Worm (Caenorhabditis elegans): ENCODE measurements around the gene glt-3.

The glt-3 gene

ce11 chrIV:10126544-10126943 lies 3.5 kb upstream of the glt-3 start, which contains the start of gene ctf-18:
Gene ctf-18 (minus strand): TSS chrIV:10126644.
- no peak for TF ChIP-seq fos-1 (tag; optimal IDR thresholded peaks at IDR 0.05)
- no peak for TF ChIP-seq F37D6.2 (tag; optimal IDR thresholded peaks at IDR 0.05)
- no peak for TF ChIP-seq lin-39 (tag; optimal IDR thresholded peaks at IDR 0.05)
- peak; percentile 43 for TF ChIP-seq aha-1 (tag)
- TF ChIP-seq fkh-10 (GFP tag; optimal IDR thresholded peaks at IDR 0.05), result no peak
- no peak for TF ChIP-seq mes-2 (tag; optimal IDR thresholded peaks at IDR 0.05; ENCODE audit: poor library complexity, severe bottlenecking)
- TF ChIP-seq pqm-1 (tag; optimal IDR thresholded peaks at IDR 0.05), result no peak
- peak; percentile 60 for TF ChIP-seq ama-1 (optimal IDR thresholded peaks at IDR 0.05)
- no peak for TF ChIP-seq mxl-2 (GFP tag; conservative IDR thresholded peaks at IDR 0.05)

ce11 chrIV:10128446-10128845 lies 1.6 kb upstream of the glt-3 start:
- TF ChIP-seq ZK337.2 (GFP tag; IDR thresholded peaks at IDR 0.05) (no peak), aha-1 (tag) (peak; percentile 60)

ce11 chrIV:10128906-10129386 lies 1.1 kb upstream of the glt-3 start, which contains the start of the genes gtbp-1 and K08F4.3:
Gene gtbp-1 (minus strand): TSS chrIV:10128956.
Gene K08F4.3 (plus strand): TSS chrIV:10129257.
- TF ChIP-seq nhr-77 (tag; optimal IDR thresholded peaks at IDR 0.05), result peak; percentile 66
- no peak for TF ChIP-seq ceh-62 (tag; optimal IDR thresholded peaks at IDR 0.05)
- TF ChIP-seq R02D3.7 (tag; optimal IDR thresholded peaks at IDR 0.05), result no peak
- TF ChIP-seq unc-130 (GFP tag; optimal IDR thresholded peaks at IDR 0.05), result peak; percentile 32
- peak; percentile 57 for TF ChIP-seq rbr-2 (tag; optimal IDR thresholded peaks at IDR 0.05)
- no peak for TF ChIP-seq ceh-44 (GFP tag; IDR thresholded peaks at IDR 0.05)
- TF ChIP-seq lin-13 (GFP tag; optimal IDR thresholded peaks at IDR 0.05), result peak; percentile 55
- peak; percentile 69 for TF ChIP-seq nhr-6 (tag; optimal IDR thresholded peaks at IDR 0.05)
- no peak for TF ChIP-seq sdz-12 (GFP tag; optimal IDR thresholded peaks at IDR 0.05)
- no peak for TF ChIP-seq zag-1 (tag; optimal IDR thresholded peaks at IDR 0.05)
- no peak for TF ChIP-seq dmd-6 (GFP tag; IDR thresholded peaks at IDR 0.05)
- no peak for TF ChIP-seq lim-7 (GFP tag; IDR thresholded peaks at IDR 0.05)
- no peak for TF ChIP-seq F10B5.3 (tag; optimal IDR thresholded peaks at IDR 0.05)
- 0 out of 2 replicates have a peak, but pooled peaks have one; percentile 22 for TF ChIP-seq ceh-20 (GFP tag; IDR thresholded peaks at IDR 0.05)
- TF ChIP-seq ztf-11 (tag; optimal IDR thresholded peaks at IDR 0.05), result no peak
- TF ChIP-seq D1046.2 (GFP tag; IDR thresholded peaks at IDR 0.05), result no peak
- TF ChIP-seq fos-1 (tag; optimal IDR thresholded peaks at IDR 0.05), result no peak
- no peak for TF ChIP-seq zfp-3 (GFP tag; conservative IDR thresholded peaks at IDR 0.05)
- TF ChIP-seq nhr-10 (tag; optimal IDR thresholded peaks at IDR 0.05), result no peak
- TF ChIP-seq ZK337.2 (GFP tag; IDR thresholded peaks at IDR 0.05), result no peak
- peak; percentile 90 for TF ChIP-seq dpl-1 (GFP tag; optimal IDR thresholded peaks at IDR 0.05)
- peak; percentile 72 for TF ChIP-seq zfp-2 (tag; optimal IDR thresholded peaks at IDR 0.05)
- TF ChIP-seq dmd-9 (GFP tag; IDR thresholded peaks at IDR 0.05), result no peak
- TF ChIP-seq tag-97 (GFP tag; IDR thresholded peaks at IDR 0.05), result no peak
- TF ChIP-seq ama-1 (optimal IDR thresholded peaks at IDR 0.05), result peak; percentile 16
- peak in 1 of 2 experiments; percentile 8 for TF ChIP-seq mdl-1 (tag; optimal IDR thresholded peaks at IDR 0.05)
- no peak for TF ChIP-seq pha-4 (GFP tag; IDR thresholded peaks at IDR 0.05)
- peak; percentile 59 for TF ChIP-seq pha-4 (tag; optimal IDR thresholded peaks at IDR 0.05)
- TF ChIP-seq mxl-3 (GFP tag; optimal IDR thresholded peaks at IDR 0.05), result peak; percentile 13
- TF ChIP-seq nhr-11 (tag; optimal IDR thresholded peaks at IDR 0.05), result peak; percentile 60
- TF ChIP-seq Y105C5A.15 (GFP tag; IDR thresholded peaks at IDR 0.05), result no peak
- no peak for TF ChIP-seq nhr-237 (tag; optimal IDR thresholded peaks at IDR 0.05)
- peak; percentile 98 for TF ChIP-seq aha-1 (tag)
- TF ChIP-seq egl-43 (GFP tag; IDR thresholded peaks at IDR 0.05), result no peak
- no peak for TF ChIP-seq duxl-1 (tag; optimal IDR thresholded peaks at IDR 0.05; ENCODE audit: poor library complexity)
- TF ChIP-seq F44E2.7 (GFP tag; IDR thresholded peaks at IDR 0.05), result no peak
- no peak for TF ChIP-seq F26F4.8 (GFP tag; conservative IDR thresholded peaks at IDR 0.05)
- TF ChIP-seq lin-1 (GFP tag; IDR thresholded peaks at IDR 0.05), result no peak
- peak in 1 of 2 experiments; percentile 85 for TF ChIP-seq ZK546.5 (tag; optimal IDR thresholded peaks at IDR 0.05)
- no peak for TF ChIP-seq spr-3 (GFP tag; optimal IDR thresholded peaks at IDR 0.05)
- TF ChIP-seq gei-8 (GFP tag; optimal IDR thresholded peaks at IDR 0.05), result no peak
- TF ChIP-seq T26A8.4 (GFP tag; IDR thresholded peaks at IDR 0.05), result no peak

Measured in whole organism, L4 larva.